Worm (Caenorhabditis elegans) whole organism, mixed stage, embryonic: Measurements from ENCODE around the gene sru-19.

Experiments
- M03D4.4 ChIP-seq: sonication (generic microtip); optimal IDR thresholded peaks from 2 replicates; lab custom pipeline; 2017; ENCODE audit warnings: mild to moderate bottlenecking, missing genetic modification characterization, missing compliant biosample characterization
- bed-3 ChIP-seq: fragments of 200-800 bp; sonication (Bioruptor generic); optimal IDR thresholded peaks from 3 replicates; lab custom pipeline; 2018; ENCODE audit warnings: mild to moderate bottlenecking, missing genetic modification characterization, moderate library complexity, missing compliant biosample characterization
- blmp-1 ChIP-seq: fragments of 150-350 bp; optimal IDR thresholded peaks from 2 replicates; lab custom pipeline; 2014; ENCODE audit warnings: missing biosample characterization, missing genetic modification characterization
- ceh-39 ChIP-seq: fragments of 150-350 bp; optimal IDR thresholded peaks from 2 replicates; lab custom pipeline; 2014; ENCODE audit warnings: missing biosample characterization, missing genetic modification characterization
- ceh-43 ChIP-seq: fragments of 200-800 bp; sonication (Bioruptor generic); optimal IDR thresholded peaks from 2 replicates; lab custom pipeline; 2018; ENCODE audit warnings: mild to moderate bottlenecking, missing genetic modification characterization, moderate library complexity, missing compliant biosample characterization
- ceh-83 ChIP-seq: fragments of 200-800 bp; sonication (Bioruptor generic); optimal IDR thresholded peaks from 2 replicates; lab custom pipeline; 2018; ENCODE audit warnings: mild to moderate bottlenecking, missing genetic modification characterization, missing compliant biosample characterization
- ces-1 ChIP-seq: fragments of 150-350 bp; optimal IDR thresholded peaks from 2 replicates; lab custom pipeline; 2014; ENCODE audit warnings: missing biosample characterization, missing genetic modification reagents, missing genetic modification characterization
- cnd-1 ChIP-seq: fragments of 200-800 bp; sonication (Bioruptor generic); optimal IDR thresholded peaks from 2 replicates; lab custom pipeline; 2018; ENCODE audit warnings: mild to moderate bottlenecking, missing genetic modification characterization, missing compliant biosample characterization
- drap-1 ChIP-seq: fragments of 200-800 bp; sonication (Bioruptor generic); optimal IDR thresholded peaks from 3 replicates; lab custom pipeline; 2018; ENCODE audit warnings: mild to moderate bottlenecking, missing genetic modification characterization, missing compliant biosample characterization
- elt-1 ChIP-seq: sonication (generic microtip); optimal IDR thresholded peaks from 2 replicates; lab custom pipeline; 2017; ENCODE audit warnings: missing genetic modification characterization, mild to moderate bottlenecking, missing compliant biosample characterization, antibody characterized with exemption, moderate library complexity, borderline replicate concordance; ENCODE audit not compliant: insufficient read depth
- elt-3 ChIP-seq: fragments of 150-350 bp; optimal IDR thresholded peaks from 2 replicates; lab custom pipeline; 2014; ENCODE audit warnings: missing biosample characterization, missing genetic modification characterization
- flh-1 ChIP-seq: fragments of 200-800 bp; sonication (Bioruptor generic); optimal IDR thresholded peaks from 2 replicates; lab custom pipeline; 2018; ENCODE audit warnings: mild to moderate bottlenecking, missing genetic modification characterization, moderate library complexity, missing compliant biosample characterization
- ham-2 ChIP-seq: fragments of 200-800 bp; sonication (Bioruptor generic); optimal IDR thresholded peaks from 2 replicates; lab custom pipeline; 2018; ENCODE audit warnings: mild to moderate bottlenecking, missing genetic modification characterization, missing compliant biosample characterization
- hlh-1 ChIP-seq: fragments of 150-350 bp; optimal IDR thresholded peaks from 2 replicates; lab custom pipeline; 2014; ENCODE audit warnings: missing biosample characterization, missing genetic modification reagents, missing genetic modification characterization
- lin-13 ChIP-seq: fragments of 150-350 bp; optimal IDR thresholded peaks from 2 replicates; lab custom pipeline; 2014; ENCODE audit warnings: missing biosample characterization, missing genetic modification characterization
- lin-32 ChIP-seq: fragments of 200-800 bp; sonication (Bioruptor generic); optimal IDR thresholded peaks from 2 replicates; lab custom pipeline; 2018; ENCODE audit warnings: mild to moderate bottlenecking, missing genetic modification characterization, missing compliant biosample characterization
- mab-5 ChIP-seq: fragments of 150-350 bp; optimal IDR thresholded peaks from 2 replicates; lab custom pipeline; 2014; ENCODE audit warnings: missing biosample characterization, missing genetic modification characterization
- mep-1 ChIP-seq: fragments of 150-350 bp; optimal IDR thresholded peaks from 2 replicates; lab custom pipeline; 2017; ENCODE audit warnings: missing biosample characterization, missing genetic modification reagents, missing genetic modification characterization, inconsistent platforms
- mls-2 ChIP-seq: sonication (generic microtip); optimal IDR thresholded peaks from 2 replicates; lab custom pipeline; 2016; ENCODE audit warnings: mild to moderate bottlenecking, missing genetic modification characterization, moderate library complexity, missing compliant biosample characterization
- nhr-12 ChIP-seq: fragments of 150-350 bp; optimal IDR thresholded peaks from 2 replicates; lab custom pipeline; 2014; ENCODE audit warnings: missing biosample characterization, missing genetic modification characterization
- nhr-2 ChIP-seq: fragments of 150-350 bp; optimal IDR thresholded peaks from 2 replicates; lab custom pipeline; 2014; ENCODE audit warnings: missing biosample characterization, missing genetic modification characterization
- nhr-237 ChIP-seq: fragments of 150-350 bp; optimal IDR thresholded peaks from 2 replicates; lab custom pipeline; 2014; ENCODE audit warnings: missing biosample characterization, missing genetic modification characterization
- nhr-28 ChIP-seq: fragments of 150-350 bp; optimal IDR thresholded peaks from 2 replicates; lab custom pipeline; 2014; ENCODE audit warnings: missing biosample characterization, missing genetic modification characterization
- nhr-76 ChIP-seq: sonication (generic microtip); optimal IDR thresholded peaks from 2 replicates; lab custom pipeline; 2017; ENCODE audit warnings: missing biosample characterization, missing genetic modification characterization
- pha-4 ChIP-seq: fragments of 150-350 bp; optimal IDR thresholded peaks from 2 replicates; lab custom pipeline; 2018; ENCODE audit warnings: missing biosample characterization, missing genetic modification reagents, missing genetic modification characterization
- sem-2 ChIP-seq: fragments of 200-800 bp; sonication (Bioruptor generic); optimal IDR thresholded peaks from 2 replicates; lab custom pipeline; 2018; ENCODE audit warnings: mild to moderate bottlenecking, missing genetic modification characterization, missing compliant biosample characterization
- tbx-8 ChIP-seq: fragments of 200-800 bp; sonication (Bioruptor generic); optimal IDR thresholded peaks from 2 replicates; lab custom pipeline; 2018; ENCODE audit warnings: mild to moderate bottlenecking, missing genetic modification characterization, moderate library complexity, missing compliant biosample characterization
- unc-120 ChIP-seq: sonication (generic microtip); optimal IDR thresholded peaks from 2 replicates; lab custom pipeline; 2017; ENCODE audit warnings: missing genetic modification characterization, missing compliant biosample characterization; ENCODE audit not compliant: poor library complexity, severe bottlenecking
- unc-39 ChIP-seq: fragments of 150-350 bp; optimal IDR thresholded peaks from 2 replicates; lab custom pipeline; 2014; ENCODE audit warnings: missing biosample characterization, missing genetic modification characterization
- zip-8 ChIP-seq: fragments of 150-350 bp; optimal IDR thresholded peaks from 2 replicates; lab custom pipeline; 2014; ENCODE audit warnings: missing biosample characterization, missing genetic modification characterization
- ztf-11 ChIP-seq: fragments of 150-350 bp; optimal IDR thresholded peaks from 2 replicates; lab custom pipeline; 2014; ENCODE audit warnings: missing biosample characterization, missing genetic modification characterization

The sru-19 gene

ce11 chrIV:12542011-12542410, 43.7 kb downstream of the sru-19 start, which contains the start of gene ham-1:
TSS of gene ham-1 (plus strand) at chrIV:12542183.
- no peak for TF ChIP-seq elt-3 (tag; lab: Kevin White, UChicago)
- TF ChIP-seq nhr-237 (tag; lab: Kevin White, UChicago), result no peak
- TF ChIP-seq hlh-1 (tag; lab: Kevin White, UChicago), result no peak
- no peak for TF ChIP-seq tbx-8
- TF ChIP-seq M03D4.4 (tag; lab: Kevin White, UChicago), result no peak
- TF ChIP-seq mls-2, result no peak
- no peak for TF ChIP-seq flh-1 (GFP tag; lab: Kevin White, UChicago)
- TF ChIP-seq unc-120 (tag; lab: Kevin White, UChicago), result no peak
- TF ChIP-seq bed-3 (GFP tag; lab: Kevin White, UChicago), result no peak
- TF ChIP-seq nhr-12 (tag; lab: Kevin White, UChicago), result no peak
- TF ChIP-seq unc-39 (tag; lab: Kevin White, UChicago), result no peak
- no peak for TF ChIP-seq nhr-76
- no peak for TF ChIP-seq nhr-28 (tag; lab: Kevin White, UChicago)
- no peak for TF ChIP-seq blmp-1
- TF ChIP-seq nhr-2, result no peak
- no peak for TF ChIP-seq sem-2 (GFP tag; lab: Kevin White, UChicago)
- TF ChIP-seq lin-32 (GFP tag; lab: Kevin White, UChicago), result no peak
- TF ChIP-seq ztf-11 (tag; lab: Kevin White, UChicago), result no peak

ce11 chrIV:12544624-12545023, 46.3 kb downstream of the sru-19 start:
- peak; percentile 39 for TF ChIP-seq ceh-43 (GFP tag; lab: Kevin White, UChicago)
- TF ChIP-seq pha-4 (tag; lab: Kevin White, UChicago), result no peak
- TF ChIP-seq nhr-2, result peak; percentile 66
- no peak for TF ChIP-seq ham-2 (GFP tag; lab: Kevin White, UChicago)
- TF ChIP-seq zip-8 (tag; lab: Kevin White, UChicago), result peak; percentile 30

- TF ChIP-seq ces-1 (GFP tag; lab: Kevin White, UChicago) (peak; percentile 57), drap-1 (GFP tag; lab: Kevin White, UChicago) (no peak)
Measured at ce11 chrIV:12545393-12545792, 47.1 kb downstream of the sru-19 start.

- peak; percentile 47 for TF ChIP-seq ceh-43 (GFP tag; lab: Kevin White, UChicago)
- no peak for TF ChIP-seq nhr-237 (tag; lab: Kevin White, UChicago)
- no peak for TF ChIP-seq blmp-1
- no peak for TF ChIP-seq mep-1
- no peak for TF ChIP-seq pha-4 (tag; lab: Kevin White, UChicago)
- TF ChIP-seq cnd-1 (tag; lab: Kevin White, UChicago), result peak; percentile 58
- peak; percentile 97 for TF ChIP-seq zip-8 (tag; lab: Kevin White, UChicago)
- no peak for TF ChIP-seq elt-1 (tag; lab: Kevin White, UChicago)
- TF ChIP-seq nhr-12 (tag; lab: Kevin White, UChicago), result no peak
- no peak for TF ChIP-seq elt-3 (tag; lab: Kevin White, UChicago)
- peak; percentile 44 for TF ChIP-seq ceh-83 (GFP tag; lab: Kevin White, UChicago)
- TF ChIP-seq unc-39 (tag; lab: Kevin White, UChicago), result no peak
- TF ChIP-seq flh-1 (GFP tag; lab: Kevin White, UChicago), result no peak
- TF ChIP-seq nhr-2, result no peak
- TF ChIP-seq bed-3 (GFP tag; lab: Kevin White, UChicago), result no peak
- no peak for TF ChIP-seq drap-1 (GFP tag; lab: Kevin White, UChicago)
- TF ChIP-seq ceh-39 (tag; lab: Kevin White, UChicago), result no peak
- no peak for TF ChIP-seq ces-1 (GFP tag; lab: Kevin White, UChicago)
- TF ChIP-seq nhr-28 (tag; lab: Kevin White, UChicago), result no peak
- TF ChIP-seq sem-2 (GFP tag; lab: Kevin White, UChicago), result no peak
- TF ChIP-seq mls-2, result peak; percentile 46
- no peak for TF ChIP-seq mab-5 (tag; lab: Kevin White, UChicago)
Measured at ce11 chrIV:12545902-12546301, 47.6 kb downstream of the sru-19 start.

- TF ChIP-seq ztf-11 (tag; lab: Kevin White, UChicago) (no peak), hlh-1 (tag; lab: Kevin White, UChicago) (no peak), lin-13 (no peak)
Measured at ce11 chrIV:12547824-12548223, 49.5 kb downstream of the sru-19 start, which contains the start of gene ipmk-1. TSS of gene ipmk-1 (plus strand) at chrIV:12548124.
